Worm (Caenorhabditis elegans) whole organism, L3 larva: ENCODE results near the gene nlp-55.

Source experiments
- ama-1 ChIP-seq: fragments of 150-350 bp; optimal IDR thresholded peaks from 2 replicates; lab custom pipeline; 2018
- nhr-28 ChIP-seq: fragments of 150-350 bp; optimal IDR thresholded peaks from 2 replicates; lab custom pipeline; 2014; ENCODE audit warnings: missing biosample characterization, missing genetic modification characterization
- nhr-77 ChIP-seq: fragments of 150-350 bp; optimal IDR thresholded peaks from 2 replicates; lab custom pipeline; 2014; ENCODE audit warnings: missing biosample characterization, missing genetic modification characterization
- pqm-1 ChIP-seq: fragments of 150-350 bp; optimal IDR thresholded peaks from 2 replicates; lab custom pipeline; 2017; ENCODE audit warnings: missing biosample characterization, missing genetic modification characterization, inconsistent platforms

DNA sequence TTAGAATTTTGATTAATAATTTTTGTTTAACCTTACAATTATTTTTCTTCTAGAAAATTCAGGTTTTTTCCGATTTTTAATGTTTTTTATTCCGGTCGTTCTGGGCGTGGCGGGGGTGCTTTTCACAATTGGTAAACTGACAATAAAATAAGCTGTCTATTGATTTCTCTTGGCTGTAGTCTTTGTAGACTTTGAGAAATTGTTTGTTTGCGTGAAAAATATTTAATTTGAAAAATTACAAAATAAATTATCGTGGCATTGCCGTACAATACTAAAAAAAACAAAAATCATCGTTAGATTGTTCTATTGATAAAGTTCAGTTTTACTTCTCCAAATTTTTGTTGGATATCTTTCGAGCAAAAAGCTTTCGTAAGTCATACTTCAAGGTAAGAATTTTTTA lies 48.7 kb downstream of the nlp-55 start, which contains the start of gene F35C11.3:
- TF ChIP-seq nhr-28 (no peak), nhr-77 (no peak), pqm-1 (tag; lab: Kevin White, UChicago) (no peak), ama-1 (no peak)
